Fruit fly (Drosophila melanogaster): ENCODE results near the gene RpL34a.

Gene RpL34a

dm6 chr3R:26008892-26009539, 50.1 kb downstream of the RpL34a start (continued):
- TF ChIP-seq peb (GFP tag; IDR thresholded peaks at IDR 0.05), result peak; percentile 75
- peak; percentile 84 for TF ChIP-seq Dip3 (GFP tag; optimal IDR thresholded peaks at IDR 0.05)
- peak; percentile 46; the same call in 1 of the 2 replicates for TF ChIP-seq MBD-R2 (GFP tag; IDR thresholded peaks at IDR 0.05)
- no peak for TF ChIP-seq mirr (GFP tag; optimal IDR thresholded peaks at IDR 0.05)
- TF ChIP-seq abd-A (tag; optimal IDR thresholded peaks at IDR 0.05), result peak; percentile 41
- peak; percentile 68 for TF ChIP-seq slp2 (GFP tag; optimal IDR thresholded peaks at IDR 0.05)
- peak; percentile 87 for TF ChIP-seq Mad (GFP tag; optimal IDR thresholded peaks at IDR 0.05)
- peak; percentile 55 for TF ChIP-seq CG3838 (GFP tag; optimal IDR thresholded peaks at IDR 0.05)
- TF ChIP-seq CG43689 (GFP tag; IDR thresholded peaks at IDR 0.05), result 0 out of 2 replicates have a peak, but pooled peaks have one; percentile 16
- peak; percentile 88 for TF ChIP-seq CG11695 (GFP tag; IDR thresholded peaks at IDR 0.05)
- no peak for TF ChIP-seq cad (GFP tag; optimal IDR thresholded peaks at IDR 0.05)
- peak; percentile 72 for TF ChIP-seq onecut (GFP tag; IDR thresholded peaks at IDR 0.05)
- TF ChIP-seq sob (GFP tag; IDR thresholded peaks at IDR 0.05), result peak; percentile 81
- TF ChIP-seq CG3163 (GFP tag; optimal IDR thresholded peaks at IDR 0.05), result peak; percentile 53
- peak; percentile 91 for TF ChIP-seq CG17359 (tag; optimal IDR thresholded peaks at IDR 0.05)
- peak; percentile 81 for TF ChIP-seq Chrac-16 (GFP tag; optimal IDR thresholded peaks at IDR 0.05)
- TF ChIP-seq CG33213 (GFP tag; optimal IDR thresholded peaks at IDR 0.05), result peak; percentile 80
- peak; percentile 58 for TF ChIP-seq wdn (GFP tag; IDR thresholded peaks at IDR 0.05)
- peak; percentile 76 for TF ChIP-seq zf30C (GFP tag; optimal IDR thresholded peaks at IDR 0.05)
- peak; percentile 85 for TF ChIP-seq jumu (GFP tag; optimal IDR thresholded peaks at IDR 0.05)
- TF ChIP-seq CG9817 (tag; optimal IDR thresholded peaks at IDR 0.05), result peak; percentile 78
- TF ChIP-seq Bteb2 (GFP tag; optimal IDR thresholded peaks at IDR 0.05), result peak; percentile 76
- no peak for TF ChIP-seq CG34224 (GFP tag; IDR thresholded peaks at IDR 0.05; ENCODE audit: partially characterized antibody)
- peak; percentile 71 for TF ChIP-seq eyg (GFP tag; optimal IDR thresholded peaks at IDR 0.05)
- TF ChIP-seq sr (GFP tag; IDR thresholded peaks at IDR 0.05), result peak; percentile 57; the same call in 1 of the 3 replicates
- peak; percentile 94 for TF ChIP-seq nom (GFP tag; optimal IDR thresholded peaks at IDR 0.05)
- peak; percentile 93 for TF ChIP-seq CG12391 (tag; optimal IDR thresholded peaks at IDR 0.05)
- peak; percentile 92 for TF ChIP-seq corto (GFP tag; optimal IDR thresholded peaks at IDR 0.05)
- no peak for TF ChIP-seq pzg (GFP tag; optimal IDR thresholded peaks at IDR 0.05)
- TF ChIP-seq Awh (GFP tag; IDR thresholded peaks at IDR 0.05), result peak; percentile 89
- peak; percentile 80; the same call in 2 of the 3 replicates for TF ChIP-seq Dbx (GFP tag; IDR thresholded peaks at IDR 0.05)
- TF ChIP-seq CG3995 (GFP tag; optimal IDR thresholded peaks at IDR 0.05), result peak; percentile 29
- peak; percentile 81 for TF ChIP-seq CG1233 (GFP tag; optimal IDR thresholded peaks at IDR 0.05)
- TF ChIP-seq Dfd (GFP tag; optimal IDR thresholded peaks at IDR 0.05), result no peak
- peak; percentile 93 for TF ChIP-seq Oli (tag; optimal IDR thresholded peaks at IDR 0.05)
- peak; percentile 85 for TF ChIP-seq ap (GFP tag; IDR thresholded peaks at IDR 0.05)
- TF ChIP-seq sens (GFP tag), result peak; percentile 98
- peak; percentile 72 for TF ChIP-seq Nf-YC (tag; optimal IDR thresholded peaks at IDR 0.05)
- peak; percentile 53 for TF ChIP-seq Jarid2 (GFP tag; optimal IDR thresholded peaks at IDR 0.05)
- TF ChIP-seq lab (GFP tag; optimal IDR thresholded peaks at IDR 0.05), result peak; percentile 88
- peak; percentile 85 for TF ChIP-seq H15 (GFP tag; IDR thresholded peaks at IDR 0.05)
- TF ChIP-seq da (GFP tag; optimal IDR thresholded peaks at IDR 0.05), result no peak
- TF ChIP-seq dm (GFP tag; optimal IDR thresholded peaks at IDR 0.05), result peak; percentile 74
- TF ChIP-seq CG9215 (GFP tag; IDR thresholded peaks at IDR 0.05), result peak; percentile 72
- TF ChIP-seq Ptx1 (GFP tag; IDR thresholded peaks at IDR 0.05), result peak; percentile 94
- peak; percentile 83 for TF ChIP-seq CG9437 (GFP tag; optimal IDR thresholded peaks at IDR 0.05)
- TF ChIP-seq Trl (optimal IDR thresholded peaks at IDR 0.05), result no peak
- TF ChIP-seq Trl (GFP tag; optimal IDR thresholded peaks at IDR 0.05), result peak; percentile 85
- peak; percentile 55 for TF ChIP-seq luna (GFP tag; optimal IDR thresholded peaks at IDR 0.05)
- peak; percentile 90 for TF ChIP-seq CG7556 (GFP tag; optimal IDR thresholded peaks at IDR 0.05)
- TF ChIP-seq Atf6 (GFP tag; IDR thresholded peaks at IDR 0.05), result peak; percentile 76
